Fruit fly (Drosophila melanogaster) whole organism, embryonic: ENCODE data around the gene scyl.
A peak's percentile ranks its signal among the peaks of the same experiment; 100 is the strongest.

Source experiments
- Atf-2 ChIP-seq: fragments of 200-800 bp; sonication (Bioruptor generic); optimal IDR thresholded peaks from 2 replicates; lab custom pipeline; 2016; ENCODE audit warnings: missing biosample characterization, missing genetic modification characterization
- CG11456 ChIP-seq: fragments of 200-800 bp; sonication (Bioruptor generic); IDR thresholded peaks from 3 replicates; pipeline ENCODE4 v1.3.6; 2022; ENCODE audit warnings: missing biosample characterization, missing genetic modification characterization
- CG12071 ChIP-seq: fragments of 200-800 bp; sonication (Bioruptor generic); optimal IDR thresholded peaks from 3 replicates; lab custom pipeline; 2018; ENCODE audit warnings: missing biosample characterization, mild to moderate bottlenecking, missing genetic modification characterization
- CG12236 ChIP-seq: fragments of 200-800 bp; sonication (Bioruptor generic); optimal IDR thresholded peaks from 2 replicates; lab custom pipeline; 2016; ENCODE audit warnings: missing biosample characterization, missing genetic modification characterization
- CG12659 ChIP-seq: fragments of 200-800 bp; sonication (Bioruptor generic); optimal IDR thresholded peaks from 3 replicates; lab custom pipeline; 2017; ENCODE audit warnings: mild to moderate bottlenecking, missing biosample characterization, missing genetic modification reagents, missing genetic modification characterization
- CG13775 ChIP-seq: fragments of 200-800 bp; sonication (Bioruptor generic); optimal IDR thresholded peaks from 3 replicates; lab custom pipeline; 2017; ENCODE audit warnings: missing biosample characterization, mild to moderate bottlenecking, missing genetic modification characterization
- CG13894 ChIP-seq: fragments of 200-800 bp; sonication (Bioruptor generic); optimal IDR thresholded peaks from 3 replicates; lab custom pipeline; 2018; ENCODE audit warnings: missing biosample characterization, mild to moderate bottlenecking, missing genetic modification characterization, moderate library complexity
- CG14014 ChIP-seq: fragments of 200-800 bp; sonication (Bioruptor generic); IDR thresholded peaks from 2 replicates; pipeline ENCODE4 v1.3.6; 2022; ENCODE audit warnings: missing biosample characterization, missing genetic modification characterization
- CG1602 ChIP-seq: fragments of 200-800 bp; sonication (Bioruptor generic); optimal IDR thresholded peaks from 3 replicates; lab custom pipeline; 2016; ENCODE audit warnings: missing biosample characterization, missing genetic modification characterization
- CG16779 ChIP-seq: fragments of 200-800 bp; sonication (Bioruptor generic); IDR thresholded peaks from 2 replicates; pipeline ENCODE4 v1.3.6; 2022; ENCODE audit warnings: missing biosample characterization, missing genetic modification characterization
- CG1792 ChIP-seq: fragments of 200-800 bp; sonication (Bioruptor generic); optimal IDR thresholded peaks from 2 replicates; lab custom pipeline; 2016; ENCODE audit warnings: missing biosample characterization, missing genetic modification characterization
- CG18476 ChIP-seq: fragments of 200-800 bp; sonication (Bioruptor generic); optimal IDR thresholded peaks from 2 replicates; lab custom pipeline; 2016; ENCODE audit warnings: missing biosample characterization, mild to moderate bottlenecking, missing genetic modification characterization
- CG2712 ChIP-seq: fragments of 200-800 bp; optimal IDR thresholded peaks from 3 replicates; lab custom pipeline; 2019; ENCODE audit warnings: missing biosample characterization, mild to moderate bottlenecking, missing genetic modification characterization, moderate library complexity
- CG2875 ChIP-seq: fragments of 200-800 bp; sonication (Bioruptor generic); optimal IDR thresholded peaks from 2 replicates; lab custom pipeline; 2017; ENCODE audit warnings: missing biosample characterization, mild to moderate bottlenecking, missing genetic modification characterization, missing genetic modification reagents
- CG4854 ChIP-seq: fragments of 200-800 bp; sonication (Bioruptor generic); optimal IDR thresholded peaks from 2 replicates; lab custom pipeline; 2016; ENCODE audit warnings: missing biosample characterization, missing genetic modification characterization, inconsistent platforms
- CG5245 ChIP-seq: fragments of 200-800 bp; sonication (Bioruptor generic); optimal IDR thresholded peaks from 3 replicates; lab custom pipeline; 2016; ENCODE audit warnings: missing biosample characterization, missing genetic modification characterization
- CG6689 ChIP-seq: fragments of 200-800 bp; sonication (Bioruptor generic); IDR thresholded peaks from 2 replicates; pipeline ENCODE4 v1.3.6; 2022; ENCODE audit warnings: missing biosample characterization, missing genetic modification characterization
- CG8944 ChIP-seq: fragments of 200-800 bp; sonication (Bioruptor generic); optimal IDR thresholded peaks from 3 replicates; lab custom pipeline; 2016; ENCODE audit warnings: missing biosample characterization, missing genetic modification characterization
- CG9727 ChIP-seq: fragments of 200-800 bp; sonication (Bioruptor generic); optimal IDR thresholded peaks from 3 replicates; lab custom pipeline; 2017; ENCODE audit warnings: missing biosample characterization, mild to moderate bottlenecking, missing genetic modification characterization
- CTCF ChIP-seq: fragments of 200-800 bp; sonication (Bioruptor generic); optimal IDR thresholded peaks from 2 replicates; lab custom pipeline; 2017; ENCODE audit warnings: missing biosample characterization, mild to moderate bottlenecking, missing genetic modification characterization, moderate library complexity
- Dref ChIP-seq: fragments of 200-800 bp; sonication (Bioruptor generic); IDR thresholded peaks from 2 replicates; pipeline ENCODE4 v1.3.6; 2022; ENCODE audit warnings: missing biosample characterization, missing genetic modification characterization
- E2f1 ChIP-seq: fragments of 200-800 bp; sonication (Bioruptor generic); IDR thresholded peaks from 2 replicates; pipeline ENCODE4 v1.3.6; 2022; ENCODE audit warnings: missing biosample characterization, missing genetic modification characterization
- Ets65A ChIP-seq: fragments of 200-800 bp; sonication (Bioruptor generic); peaks from one replicate; lab custom pipeline; 2016; ENCODE audit warnings: missing biosample characterization, missing genetic modification characterization
- Jarid2 ChIP-seq: fragments of 200-800 bp; sonication (Bioruptor generic); optimal IDR thresholded peaks from 3 replicates; lab custom pipeline; 2017; ENCODE audit warnings: mild to moderate bottlenecking, missing biosample characterization, missing genetic modification reagents, missing genetic modification characterization
- Meics ChIP-seq: fragments of 200-800 bp; sonication (Bioruptor generic); optimal IDR thresholded peaks from 2 replicates; lab custom pipeline; 2017; ENCODE audit warnings: missing biosample characterization, mild to moderate bottlenecking, missing genetic modification characterization
- Oaz ChIP-seq: fragments of 200-800 bp; sonication (Bioruptor generic); IDR thresholded peaks from 2 replicates; pipeline ENCODE4 v1.3.6; 2022; ENCODE audit warnings: missing biosample characterization, missing genetic modification characterization
- Pdp1 ChIP-seq, 2 experiments: fragments of 200-800 bp; sonication (Bioruptor generic); optimal IDR thresholded peaks; 3 replicates each; lab custom pipeline; 2016; ENCODE audit warnings: missing biosample characterization in 2 of 2, missing genetic modification characterization in 2 of 2, mild to moderate bottlenecking in 1 of 2, moderate library complexity in 1 of 2
- Ravus ChIP-seq: fragments of 200-800 bp; sonication (Bioruptor generic); IDR thresholded peaks from 2 replicates; pipeline ENCODE4 v1.3.6; 2022; ENCODE audit warnings: missing biosample characterization, missing genetic modification characterization
- Six4 ChIP-seq: fragments of 200-800 bp; sonication (Bioruptor generic); optimal IDR thresholded peaks from 2 replicates; lab custom pipeline; 2016; ENCODE audit warnings: missing biosample characterization, missing genetic modification characterization
- Sox100B ChIP-seq: fragments of 200-800 bp; sonication (Bioruptor generic); optimal IDR thresholded peaks from 3 replicates; lab custom pipeline; 2018; ENCODE audit warnings: missing biosample characterization, mild to moderate bottlenecking, missing genetic modification characterization
- bbx ChIP-seq: fragments of 200-800 bp; sonication (Bioruptor generic); IDR thresholded peaks from 2 replicates; pipeline ENCODE4 v1.3.6; 2022; ENCODE audit warnings: missing biosample characterization, missing genetic modification characterization; ENCODE audit not compliant: partially characterized antibody
- caup ChIP-seq: fragments of 200-800 bp; sonication (Bioruptor generic); optimal IDR thresholded peaks from 3 replicates; lab custom pipeline; 2017; ENCODE audit warnings: missing biosample characterization, mild to moderate bottlenecking, missing genetic modification characterization, moderate library complexity; ENCODE audit not compliant: severe bottlenecking
- cg ChIP-seq: fragments of 200-800 bp; sonication (Bioruptor generic); optimal IDR thresholded peaks from 3 replicates; lab custom pipeline; 2019; ENCODE audit warnings: missing biosample characterization, mild to moderate bottlenecking, missing genetic modification characterization, moderate library complexity
- danr ChIP-seq: fragments of 200-800 bp; sonication (Bioruptor generic); IDR thresholded peaks from 2 replicates; pipeline ENCODE4 v1.3.6; 2022; ENCODE audit warnings: missing biosample characterization, missing genetic modification characterization
- dmrt11E ChIP-seq: fragments of 200-800 bp; sonication (Bioruptor generic); optimal IDR thresholded peaks from 3 replicates; lab custom pipeline; 2018; ENCODE audit warnings: missing biosample characterization, mild to moderate bottlenecking, missing genetic modification characterization, moderate library complexity
- dmrt99B ChIP-seq: fragments of 200-800 bp; sonication (Bioruptor generic); optimal IDR thresholded peaks from 2 replicates; lab custom pipeline; 2018; ENCODE audit warnings: missing biosample characterization, mild to moderate bottlenecking, missing genetic modification characterization, moderate library complexity
- ewg ChIP-seq: fragments of 200-800 bp; sonication (Bioruptor generic); optimal IDR thresholded peaks from 3 replicates; lab custom pipeline; 2017; ENCODE audit warnings: mild to moderate bottlenecking, missing biosample characterization, missing genetic modification reagents, missing genetic modification characterization
- lbe ChIP-seq: fragments of 200-800 bp; sonication (Bioruptor generic); optimal IDR thresholded peaks from 2 replicates; lab custom pipeline; 2016; ENCODE audit warnings: missing biosample characterization, mild to moderate bottlenecking, missing genetic modification characterization
- lmd ChIP-seq: fragments of 200-800 bp; sonication (Bioruptor generic); IDR thresholded peaks from 2 replicates; pipeline ENCODE4 v1.3.6; 2022; ENCODE audit warnings: missing biosample characterization, missing genetic modification characterization
- nau ChIP-seq: fragments of 200-800 bp; sonication (Bioruptor generic); optimal IDR thresholded peaks from 3 replicates; lab custom pipeline; 2017; ENCODE audit warnings: missing biosample characterization, mild to moderate bottlenecking, missing genetic modification characterization, missing genetic modification reagents
- pfk ChIP-seq: fragments of 200-800 bp; sonication (Bioruptor generic); optimal IDR thresholded peaks from 2 replicates; lab custom pipeline; 2018; ENCODE audit warnings: missing biosample characterization, mild to moderate bottlenecking, missing genetic modification characterization, moderate library complexity
- psq ChIP-seq: fragments of 200-800 bp; sonication (Bioruptor generic); optimal IDR thresholded peaks from 2 replicates; lab custom pipeline; 2017; ENCODE audit warnings: missing biosample characterization, missing genetic modification characterization
- scrt ChIP-seq: fragments of 200-800 bp; sonication (Bioruptor generic); optimal IDR thresholded peaks from 2 replicates; lab custom pipeline; 2018; ENCODE audit warnings: missing biosample characterization, mild to moderate bottlenecking, missing genetic modification characterization, moderate library complexity
- sisA ChIP-seq: fragments of 200-800 bp; sonication (Bioruptor generic); IDR thresholded peaks from 2 replicates; pipeline ENCODE4 v1.3.6; 2022; ENCODE audit warnings: missing biosample characterization, missing genetic modification characterization
- slbo ChIP-seq: fragments of 200-800 bp; sonication (Bioruptor generic); IDR thresholded peaks from 2 replicates; pipeline ENCODE4 v1.3.6; 2022; ENCODE audit warnings: missing biosample characterization, missing genetic modification characterization
- stc ChIP-seq: fragments of 200-800 bp; sonication (Bioruptor generic); IDR thresholded peaks from 2 replicates; pipeline ENCODE4 v1.3.6; 2022; ENCODE audit warnings: missing biosample characterization, missing genetic modification characterization
- trh ChIP-seq: fragments of 200-800 bp; sonication (Bioruptor generic); optimal IDR thresholded peaks from 2 replicates; lab custom pipeline; 2016; ENCODE audit warnings: missing biosample characterization, missing genetic modification characterization
- zen ChIP-seq: fragments of 200-800 bp; sonication (Bioruptor generic); optimal IDR thresholded peaks from 3 replicates; lab custom pipeline; 2018; ENCODE audit warnings: missing biosample characterization, mild to moderate bottlenecking, missing genetic modification characterization, moderate library complexity
- zf30C ChIP-seq: fragments of 200-800 bp; sonication (Bioruptor generic); optimal IDR thresholded peaks from 3 replicates; lab custom pipeline; 2018; ENCODE audit warnings: missing biosample characterization, mild to moderate bottlenecking, missing genetic modification characterization

The scyl gene

DNA sequence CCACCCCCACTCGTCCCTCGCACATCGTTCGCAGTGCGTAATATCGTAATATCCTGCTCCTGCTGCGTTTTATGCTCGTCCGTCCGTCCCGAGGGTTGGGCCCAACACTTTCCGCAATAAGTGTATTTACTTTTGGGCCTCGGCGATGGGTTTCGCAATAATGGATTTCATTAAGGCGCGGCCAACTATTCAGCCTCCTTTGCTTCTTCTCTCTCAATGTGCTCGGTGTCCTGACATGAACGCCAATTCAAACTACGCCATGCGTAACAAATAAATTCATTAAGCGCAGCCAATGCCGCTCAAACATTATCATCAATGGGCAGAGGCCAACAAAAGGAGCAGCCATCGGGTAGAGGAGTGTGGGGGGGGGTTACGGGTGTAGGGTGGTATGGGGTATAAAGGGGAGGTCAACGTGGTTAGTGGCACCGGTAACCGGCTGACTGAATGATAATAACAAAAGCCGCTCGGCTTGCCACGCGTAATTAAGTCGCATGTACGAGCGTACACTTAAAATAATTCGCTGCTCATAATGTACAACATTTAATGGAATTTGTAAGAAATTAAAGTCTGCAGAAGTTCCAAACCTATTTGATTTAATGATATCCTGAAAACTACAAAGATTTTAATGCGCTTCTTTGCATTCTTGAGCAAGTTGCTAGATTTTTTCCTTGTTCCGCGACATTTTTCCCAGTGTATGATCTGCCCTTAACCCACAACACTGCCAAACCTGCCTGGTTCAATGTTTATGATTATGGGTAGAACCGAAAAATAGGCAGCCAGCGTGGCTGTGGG is 51.5 kb downstream of the scyl start (continued):
- TF ChIP-seq Ravus (GFP tag; lab: Robert Waterston, UW) (no peak), ewg (GFP tag; lab: Kevin White, UChicago) (peak; percentile 22), sisA (peak; percentile 62; the same call in 1 of the 2 replicates), Pdp1 (GFP tag; optimal IDR thresholded peaks at IDR 0.05; lab: Kevin White, UChicago) (peak in 1 of 2 experiments; percentile 59), psq (GFP tag; lab: Kevin White, UChicago) (no peak), CG1602 (GFP tag; lab: Kevin White, UChicago) (peak; percentile 34), CG12659 (GFP tag; lab: Kevin White, UChicago) (peak; percentile 30), CG5245 (GFP tag; lab: Kevin White, UChicago) (peak; percentile 40), CG4854 (peak; percentile 25), bbx (GFP tag; lab: Robert Waterston, UW) (no peak), Dref (no peak), CTCF (GFP tag; lab: Kevin White, UChicago) (no peak), dmrt11E (tag; lab: Kevin White, UChicago) (peak; percentile 59), lmd (GFP tag; lab: Robert Waterston, UW) (peak; percentile 52; the same call in 1 of the 2 replicates), dmrt99B (tag; lab: Kevin White, UChicago) (peak; percentile 36), CG11456 (GFP tag; lab: Robert Waterston, UW) (peak; percentile 1; the same call in 1 of the 3 replicates), E2f1 (peak; percentile 43; the same call in 1 of the 2 replicates), CG13894 (tag; lab: Kevin White, UChicago) (no peak), Jarid2 (GFP tag; lab: Kevin White, UChicago) (no peak), CG18476 (GFP tag; lab: Kevin White, UChicago) (peak; percentile 20), pfk (GFP tag; lab: Kevin White, UChicago) (no peak), Six4 (GFP tag; lab: Kevin White, UChicago) (peak; percentile 40), danr (GFP tag; lab: Robert Waterston, UW) (0 out of 2 replicates have a peak, but pooled peaks have one; percentile 12), cg (GFP tag; lab: Kevin White, UChicago) (no peak), CG12071 (GFP tag; lab: Kevin White, UChicago) (no peak), Atf-2 (peak; percentile 20), Meics (GFP tag; lab: Kevin White, UChicago) (peak; percentile 40), Oaz (GFP tag; lab: Robert Waterston, UW) (no peak), Ets65A (GFP tag; lab: Kevin White, UChicago) (peak; percentile 7), CG14014 (GFP tag; lab: Robert Waterston, UW) (peak; percentile 51; the same call in 1 of the 2 replicates), caup (GFP tag; lab: Kevin White, UChicago) (peak; percentile 37), CG12236 (GFP tag; lab: Kevin White, UChicago) (no peak), Sox100B (GFP tag; lab: Kevin White, UChicago) (peak; percentile 43), lbe (no peak), zf30C (GFP tag; lab: Kevin White, UChicago) (peak; percentile 57), zen (peak; percentile 9), scrt (GFP tag; lab: Kevin White, UChicago) (no peak), CG2875 (peak; percentile 20), CG6689 (peak; percentile 51), CG1792 (GFP tag; lab: Kevin White, UChicago) (peak; percentile 11), nau (GFP tag; lab: Kevin White, UChicago) (peak; percentile 5), CG8944 (peak; percentile 48), slbo (GFP tag; lab: Robert Waterston, UW) (peak; percentile 66), CG9727 (GFP tag; lab: Kevin White, UChicago) (peak; percentile 62), CG2712 (tag; lab: Kevin White, UChicago) (peak; percentile 45), CG16779 (GFP tag; lab: Robert Waterston, UW) (no peak), stc (GFP tag; lab: Robert Waterston, UW) (0 out of 2 replicates have a peak, but pooled peaks have one; percentile 26), trh (GFP tag; lab: Kevin White, UChicago) (peak; percentile 49), CG13775 (GFP tag; lab: Kevin White, UChicago) (peak; percentile 50)
